ENCODE assay signal across 1 fruit fly cellular context in the genomic region with DNA sequence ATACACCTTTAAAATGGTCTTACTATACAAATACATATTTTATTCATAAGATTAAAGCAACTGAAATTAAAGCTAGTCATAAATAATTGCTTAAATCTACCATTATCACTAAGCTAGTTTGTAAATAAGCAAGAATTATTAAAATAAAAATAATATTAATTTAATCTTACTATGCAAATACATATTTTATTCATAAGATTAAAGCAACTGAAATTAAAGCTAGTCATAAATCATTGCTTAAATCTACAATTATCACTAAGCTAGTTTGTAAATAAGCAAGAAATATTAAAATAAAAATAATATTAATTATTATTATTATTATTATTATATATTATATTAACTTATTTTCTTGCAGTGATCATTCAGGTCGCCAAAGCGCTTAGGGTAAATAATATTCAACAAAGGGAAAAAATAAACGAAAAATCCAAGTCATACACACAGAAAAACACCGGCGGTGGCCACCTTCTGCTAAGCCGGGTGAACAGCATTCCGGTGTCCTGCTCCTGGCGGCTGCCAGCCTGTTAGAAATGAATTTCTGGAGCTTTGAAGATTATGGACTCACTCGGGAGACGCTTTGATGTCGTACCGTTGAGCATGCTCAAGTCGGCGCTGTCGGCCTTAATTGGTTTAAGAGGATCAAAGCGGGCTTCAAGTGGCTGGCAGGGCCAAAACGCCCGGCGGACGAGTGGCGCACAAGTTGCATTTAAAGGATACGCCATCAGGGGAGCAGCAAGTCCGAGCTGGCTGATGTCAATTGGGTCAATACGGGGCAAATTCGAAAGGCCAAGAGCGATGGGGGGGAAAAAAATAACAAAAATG.
A peak's percentile ranks its signal among the peaks of the same experiment; 100 is the strongest.
TF ChIP-seq lines count a peak whose summit lies in the region.

No protein-coding gene starts in this region.

TF ChIP-seq in whole organism, embryonic, 481 proteins besides CTCF, POLR2A, EP300 and RAD21 (continued from another document and continues in another):
- TF ChIP-seq CG13775 (GFP tag; optimal IDR thresholded peaks at IDR 0.05; lab: Kevin White, UChicago) (no peak), slp2 (GFP tag; optimal IDR thresholded peaks at IDR 0.05; lab: Kevin White, UChicago) (no peak), rib (GFP tag; IDR thresholded peaks at IDR 0.05; lab: Robert Waterston, UW) (no peak), en (GFP tag; optimal IDR thresholded peaks at IDR 0.05; lab: Kevin White, UChicago) (no peak), Elba2 (GFP tag; optimal IDR thresholded peaks at IDR 0.05; lab: Kevin White, UChicago) (no peak), kah (GFP tag; optimal IDR thresholded peaks at IDR 0.05; lab: Kevin White, UChicago) (no peak), Neu2 (GFP tag; optimal IDR thresholded peaks at IDR 0.05; lab: Kevin White, UChicago; ENCODE audit: borderline replicate concordance) (no peak), Nf-YA (GFP tag; IDR thresholded peaks at IDR 0.05; lab: Robert Waterston, UW) (no peak), H2.0 (GFP tag; IDR thresholded peaks at IDR 0.05; lab: Robert Waterston, UW) (0 out of 2 replicates have a peak, but pooled peaks have one; percentile 2), Dad (GFP tag; optimal IDR thresholded peaks at IDR 0.05; lab: Kevin White, UChicago) (no peak), Poxn (GFP tag; IDR thresholded peaks at IDR 0.05; lab: Robert Waterston, UW) (no peak), hkb (optimal IDR thresholded peaks at IDR 0.05; lab: Kevin White, UChicago) (no peak), hkb (GFP tag; IDR thresholded peaks at IDR 0.05; lab: Robert Waterston, UW) (0 out of 2 replicates have a peak, but pooled peaks have one; percentile 25), ap (GFP tag; IDR thresholded peaks at IDR 0.05; lab: Robert Waterston, UW) (no peak), zf30C (GFP tag; optimal IDR thresholded peaks at IDR 0.05; lab: Kevin White, UChicago) (peak; percentile 55), odd (GFP tag; optimal IDR thresholded peaks at IDR 0.05; lab: Kevin White, UChicago) (no peak), CG14965 (GFP tag; optimal IDR thresholded peaks at IDR 0.05; lab: Kevin White, UChicago; ENCODE audit: borderline replicate concordance) (no peak), Ptx1 (GFP tag; IDR thresholded peaks at IDR 0.05; lab: Robert Waterston, UW) (peak; percentile 30; the same call in 1 of the 2 replicates), CG12299 (tag; optimal IDR thresholded peaks at IDR 0.05; lab: Kevin White, UChicago) (no peak), CG17186 (GFP tag; optimal IDR thresholded peaks at IDR 0.05; lab: Kevin White, UChicago) (no peak), CG8359 (GFP tag; optimal IDR thresholded peaks at IDR 0.05; lab: Kevin White, UChicago; ENCODE audit: borderline replicate concordance) (no peak), pum (GFP tag; optimal IDR thresholded peaks at IDR 0.05; lab: Kevin White, UChicago) (no peak), Chrac-16 (GFP tag; optimal IDR thresholded peaks at IDR 0.05; lab: Kevin White, UChicago) (no peak), Mes4 (GFP tag; optimal IDR thresholded peaks at IDR 0.05; lab: Kevin White, UChicago) (no peak), Optix (GFP tag; IDR thresholded peaks at IDR 0.05; lab: Robert Waterston, UW) (no peak), dan (GFP tag; IDR thresholded peaks at IDR 0.05; lab: Robert Waterston, UW) (no peak), HmgD (GFP tag; optimal IDR thresholded peaks at IDR 0.05; lab: Kevin White, UChicago) (no peak), ssp (GFP tag; IDR thresholded peaks at IDR 0.05; lab: Robert Waterston, UW) (no peak), CG11723 (GFP tag; optimal IDR thresholded peaks at IDR 0.05; lab: Kevin White, UChicago) (no peak), tup (GFP tag; optimal IDR thresholded peaks at IDR 0.05; lab: Kevin White, UChicago) (no peak), CoRest (tag; optimal IDR thresholded peaks at IDR 0.05; lab: Kevin White, UChicago) (peak; percentile 46), Atf-2 (GFP tag; optimal IDR thresholded peaks at IDR 0.05; lab: Kevin White, UChicago) (no peak), h (optimal IDR thresholded peaks at IDR 0.05; lab: Kevin White, UChicago) (no peak), luna (GFP tag; optimal IDR thresholded peaks at IDR 0.05; lab: Kevin White, UChicago) (no peak), Pdp1 (GFP tag; optimal IDR thresholded peaks at IDR 0.05; lab: Kevin White, UChicago) (no peak), ftz-f1 (GFP tag; optimal IDR thresholded peaks at IDR 0.05; lab: Kevin White, UChicago) (no peak), seq (GFP tag; IDR thresholded peaks at IDR 0.05; lab: Robert Waterston, UW) (no peak), CG6813 (GFP tag; optimal IDR thresholded peaks at IDR 0.05; lab: Kevin White, UChicago) (no peak), CG12391 (tag; optimal IDR thresholded peaks at IDR 0.05; lab: Kevin White, UChicago) (peak; percentile 28), fd3F (GFP tag; optimal IDR thresholded peaks at IDR 0.05; lab: Kevin White, UChicago) (no peak), so (GFP tag; IDR thresholded peaks at IDR 0.05; lab: Robert Waterston, UW) (no peak), Lhr (GFP tag; optimal IDR thresholded peaks at IDR 0.05; lab: Kevin White, UChicago) (no peak), gsb-n (tag; optimal IDR thresholded peaks at IDR 0.05; lab: Kevin White, UChicago) (no peak), CG17568 (GFP tag; optimal IDR thresholded peaks at IDR 0.05; lab: Kevin White, UChicago) (no peak), NFAT (GFP tag; IDR thresholded peaks at IDR 0.05; lab: Robert Waterston, UW) (no peak), CG12659 (GFP tag; optimal IDR thresholded peaks at IDR 0.05; lab: Kevin White, UChicago) (peak; percentile 22), CG7357 (GFP tag; IDR thresholded peaks at IDR 0.05; lab: Robert Waterston, UW) (no peak), nerfin-1 (tag; optimal IDR thresholded peaks at IDR 0.05; lab: Kevin White, UChicago) (peak; percentile 91), CG7372 (GFP tag; IDR thresholded peaks at IDR 0.05; lab: Robert Waterston, UW) (no peak), Dip3 (GFP tag; optimal IDR thresholded peaks at IDR 0.05; lab: Kevin White, UChicago) (no peak), HHEX (GFP tag; optimal IDR thresholded peaks at IDR 0.05; lab: Kevin White, UChicago) (peak; percentile 38), wek (GFP tag; optimal IDR thresholded peaks at IDR 0.05; lab: Kevin White, UChicago) (no peak), Deaf1 (tag; optimal IDR thresholded peaks at IDR 0.05; lab: Kevin White, UChicago) (peak; percentile 6), CG5180 (GFP tag; optimal IDR thresholded peaks at IDR 0.05; lab: Kevin White, UChicago) (no peak), Meics (GFP tag; optimal IDR thresholded peaks at IDR 0.05; lab: Kevin White, UChicago) (peak; percentile 56), nmo (GFP tag; optimal IDR thresholded peaks at IDR 0.05; lab: Kevin White, UChicago) (peak; percentile 32), crc (GFP tag; optimal IDR thresholded peaks at IDR 0.05; lab: Kevin White, UChicago) (no peak), ara (GFP tag; IDR thresholded peaks at IDR 0.05; lab: Robert Waterston, UW) (0 out of 2 replicates have a peak, but pooled peaks have one; percentile 18), bab2 (GFP tag; optimal IDR thresholded peaks at IDR 0.05; lab: Kevin White, UChicago) (no peak), CG3065 (GFP tag; optimal IDR thresholded peaks at IDR 0.05; lab: Kevin White, UChicago) (no peak), CG15479 (GFP tag; optimal IDR thresholded peaks at IDR 0.05; lab: Kevin White, UChicago) (no peak), CG1529 (GFP tag; optimal IDR thresholded peaks at IDR 0.05; lab: Kevin White, UChicago) (no peak), CG10267 (tag; optimal IDR thresholded peaks at IDR 0.05; lab: Kevin White, UChicago) (peak; percentile 31), CG3726 (GFP tag; IDR thresholded peaks at IDR 0.05; lab: Robert Waterston, UW) (no peak), exex (tag; optimal IDR thresholded peaks at IDR 0.05; lab: Kevin White, UChicago) (no peak), schlank (tag; optimal IDR thresholded peaks at IDR 0.05; lab: Kevin White, UChicago) (no peak), Asciz (GFP tag; optimal IDR thresholded peaks at IDR 0.05; lab: Kevin White, UChicago) (peak; percentile 31), Taf1 (GFP tag; IDR thresholded peaks at IDR 0.05; lab: Robert Waterston, UW) (no peak), CG11456 (GFP tag; IDR thresholded peaks at IDR 0.05; lab: Robert Waterston, UW) (no peak), zfh1 (GFP tag; IDR thresholded peaks at IDR 0.05; lab: Robert Waterston, UW) (no peak; the same call in 2 of the 3 replicates), klu (GFP tag; IDR thresholded peaks at IDR 0.05; lab: Robert Waterston, UW) (no peak), CG9876 (GFP tag; optimal IDR thresholded peaks at IDR 0.05; lab: Kevin White, UChicago) (no peak), tx (GFP tag; optimal IDR thresholded peaks at IDR 0.05; lab: Kevin White, UChicago) (no peak), ham (GFP tag; IDR thresholded peaks at IDR 0.05; lab: Robert Waterston, UW) (no peak), fd102C (GFP tag; optimal IDR thresholded peaks at IDR 0.05; lab: Kevin White, UChicago) (no peak), CG10462 (GFP tag; optimal IDR thresholded peaks at IDR 0.05; lab: Kevin White, UChicago) (no peak), cas (GFP tag; IDR thresholded peaks at IDR 0.05; lab: Robert Waterston, UW) (no peak), Tbp (GFP tag; optimal IDR thresholded peaks at IDR 0.05; lab: Kevin White, UChicago) (no peak), HLH3B (GFP tag; IDR thresholded peaks at IDR 0.05; lab: Robert Waterston, UW) (no peak), CG7987 (GFP tag; optimal IDR thresholded peaks at IDR 0.05; lab: Kevin White, UChicago) (no peak), D (optimal IDR thresholded peaks at IDR 0.05; lab: Kevin White, UChicago) (no peak), D (GFP tag; optimal IDR thresholded peaks at IDR 0.05; lab: Kevin White, UChicago) (peak; percentile 38), ac (GFP tag; optimal IDR thresholded peaks at IDR 0.05; lab: Kevin White, UChicago) (no peak), stwl (tag; optimal IDR thresholded peaks at IDR 0.05; lab: Kevin White, UChicago) (no peak), CG12104 (GFP tag; optimal IDR thresholded peaks at IDR 0.05; lab: Kevin White, UChicago) (peak; percentile 30), pan (optimal IDR thresholded peaks at IDR 0.05; lab: Kevin White, UChicago) (no peak), pan (GFP tag; optimal IDR thresholded peaks at IDR 0.05 in 1 of 2, IDR thresholded peaks at IDR 0.05 in 1 of 2) (no peak), CG8281 (tag; optimal IDR thresholded peaks at IDR 0.05; lab: Kevin White, UChicago) (no peak), CG7839 (tag; optimal IDR thresholded peaks at IDR 0.05; lab: Kevin White, UChicago) (peak; percentile 79), phol (tag; optimal IDR thresholded peaks at IDR 0.05; lab: Kevin White, UChicago) (peak; percentile 37), p53 (GFP tag; optimal IDR thresholded peaks at IDR 0.05; lab: Kevin White, UChicago) (no peak), Adf1 (GFP tag; IDR thresholded peaks at IDR 0.05; lab: Robert Waterston, UW) (no peak), CG8089 (GFP tag; optimal IDR thresholded peaks at IDR 0.05; lab: Kevin White, UChicago) (no peak), Oaz (GFP tag; IDR thresholded peaks at IDR 0.05; lab: Robert Waterston, UW) (no peak), E2f2 (GFP tag; IDR thresholded peaks at IDR 0.05; lab: Robert Waterston, UW) (peak; percentile 13; the same call in 1 of the 2 replicates), BEAF-32 (GFP tag; optimal IDR thresholded peaks at IDR 0.05; lab: Kevin White, UChicago) (no peak), lmd (GFP tag; IDR thresholded peaks at IDR 0.05; lab: Robert Waterston, UW) (no peak), CG3995 (GFP tag; optimal IDR thresholded peaks at IDR 0.05; lab: Kevin White, UChicago) (no peak), BtbVII (GFP tag; optimal IDR thresholded peaks at IDR 0.05; lab: Kevin White, UChicago) (peak; percentile 43), HLHmδ (GFP tag; optimal IDR thresholded peaks at IDR 0.05; lab: Kevin White, UChicago) (no peak), CG14441 (GFP tag; IDR thresholded peaks at IDR 0.05; lab: Robert Waterston, UW) (no peak), CG11560 (tag; IDR thresholded peaks at IDR 0.05; lab: Robert Waterston, UW) (no peak), vnd (GFP tag; IDR thresholded peaks at IDR 0.05; lab: Robert Waterston, UW; ENCODE audit: partially characterized antibody) (no peak), Hsf (GFP tag; optimal IDR thresholded peaks at IDR 0.05; lab: Kevin White, UChicago) (no peak), hbn (GFP tag; IDR thresholded peaks at IDR 0.05; lab: Robert Waterston, UW; ENCODE audit: partially characterized antibody) (no peak), CG5953 (GFP tag; IDR thresholded peaks at IDR 0.05; lab: Robert Waterston, UW) (no peak), Hr78 (GFP tag; optimal IDR thresholded peaks at IDR 0.05; lab: Kevin White, UChicago) (peak in 1 of 2 experiments; percentile 51), CG1603 (tag; optimal IDR thresholded peaks at IDR 0.05; lab: Kevin White, UChicago) (no peak), kay (GFP tag; optimal IDR thresholded peaks at IDR 0.05; lab: Kevin White, UChicago) (no peak), CG34224 (GFP tag; IDR thresholded peaks at IDR 0.05; lab: Robert Waterston, UW; ENCODE audit: partially characterized antibody) (no peak), zen (tag; optimal IDR thresholded peaks at IDR 0.05; lab: Kevin White, UChicago) (no peak), sd (tag; optimal IDR thresholded peaks at IDR 0.05; lab: Kevin White, UChicago) (peak; percentile 100), CG13894 (tag; optimal IDR thresholded peaks at IDR 0.05; lab: Kevin White, UChicago) (no peak), CG6683 (GFP tag; optimal IDR thresholded peaks at IDR 0.05; lab: Kevin White, UChicago) (no peak), CG15601 (tag; optimal IDR thresholded peaks at IDR 0.05; lab: Kevin White, UChicago) (peak; percentile 9), ci (GFP tag; IDR thresholded peaks at IDR 0.05; lab: Robert Waterston, UW) (no peak), ind (GFP tag; optimal IDR thresholded peaks at IDR 0.05; lab: Kevin White, UChicago) (no peak), Sry-β (GFP tag; optimal IDR thresholded peaks at IDR 0.05; lab: Kevin White, UChicago) (no peak), C15 (GFP tag; IDR thresholded peaks at IDR 0.05; lab: Robert Waterston, UW) (no peak), CG3838 (GFP tag; optimal IDR thresholded peaks at IDR 0.05; lab: Kevin White, UChicago) (no peak), pzg (GFP tag; optimal IDR thresholded peaks at IDR 0.05; lab: Kevin White, UChicago) (no peak), NC2α (GFP tag; optimal IDR thresholded peaks at IDR 0.05; lab: Kevin White, UChicago) (no peak), CG12236 (GFP tag; optimal IDR thresholded peaks at IDR 0.05; lab: Kevin White, UChicago) (no peak), Doc2 (GFP tag; IDR thresholded peaks at IDR 0.05; lab: Robert Waterston, UW) (no peak), nom (GFP tag; optimal IDR thresholded peaks at IDR 0.05; lab: Kevin White, UChicago) (no peak), CG10147 (GFP tag; optimal IDR thresholded peaks at IDR 0.05; lab: Kevin White, UChicago) (peak; percentile 21), Usf (GFP tag; optimal IDR thresholded peaks at IDR 0.05; lab: Kevin White, UChicago) (no peak), HmgZ (tag; optimal IDR thresholded peaks at IDR 0.05; lab: Kevin White, UChicago) (no peak)
